Fruit fly (Drosophila melanogaster) Kc167 (cell line): ENCODE results near the gene psd.

Source experiments
- Myc ChIP-seq: fragments of >200 bp; optimal IDR thresholded peaks from 2 replicates; lab custom pipeline; 2017; ENCODE audit warnings: missing external identifiers
- Sin3A ChIP-seq: fragments of >200 bp; optimal IDR thresholded peaks from 2 replicates; lab custom pipeline; 2018; ENCODE audit warnings: missing external identifiers
- h ChIP-seq: fragments of >200 bp; optimal IDR thresholded peaks from 3 replicates; lab custom pipeline; 2018; ENCODE audit warnings: missing external identifiers
- insv ChIP-seq: fragments of >200 bp; optimal IDR thresholded peaks from 3 replicates; lab custom pipeline; 2018; ENCODE audit warnings: missing external identifiers
- psq ChIP-seq: fragments of >200 bp; optimal IDR thresholded peaks from 2 replicates; lab custom pipeline; 2017; ENCODE audit warnings: missing external identifiers
- ttk ChIP-seq: sonication (Bioruptor generic); optimal IDR thresholded peaks from 2 replicates; lab custom pipeline; 2017; ENCODE audit warnings: missing external identifiers

psd gene

DNA sequence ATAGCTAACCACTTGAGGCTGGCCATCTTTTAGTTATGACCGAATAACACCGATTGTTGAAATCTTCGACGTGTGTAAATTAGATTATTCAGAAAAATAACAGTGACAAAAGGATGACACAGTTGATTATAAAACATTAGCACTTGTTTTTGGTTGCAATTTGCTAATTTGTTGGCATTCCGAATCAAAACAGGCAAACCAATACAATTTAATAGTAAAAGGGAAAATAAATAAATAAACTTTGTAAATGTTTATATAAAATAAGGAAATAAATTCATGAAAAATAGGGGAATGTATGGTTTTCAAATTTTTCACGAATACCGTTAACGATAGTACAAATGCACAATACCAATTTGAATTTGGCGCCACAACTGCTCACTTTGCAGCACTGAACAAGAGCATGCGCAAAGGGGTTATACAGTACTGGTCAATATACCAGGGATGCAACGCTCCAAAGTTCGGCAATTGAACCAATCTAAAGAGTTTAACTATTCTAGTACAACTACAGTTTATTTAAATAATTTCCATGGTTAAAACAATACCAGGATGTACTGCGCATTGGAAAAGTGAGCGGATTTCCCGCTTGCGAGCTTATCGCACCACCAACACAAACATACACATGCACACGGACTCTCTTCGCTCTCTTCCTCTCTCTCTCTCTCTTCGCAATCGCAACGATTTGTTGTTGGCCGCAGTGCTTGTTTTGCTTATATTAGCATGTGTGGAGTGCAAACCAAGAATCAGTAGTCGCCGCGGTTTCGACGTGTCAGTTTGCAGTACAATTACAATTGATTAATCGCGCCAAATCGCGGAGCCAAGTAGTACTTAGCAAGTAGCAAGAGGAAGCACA is 21.3 kb downstream of the psd start, which contains the start of the genes Sfp26Ad and Gpdh1:
TSS of gene Sfp26Ad (minus strand) at position 76 of the 850 bp plus-strand sequence.
TSS of gene Gpdh1 (plus strand) at position 415 of the 850 bp plus-strand sequence.
- TF ChIP-seq insv (lab: Kevin White, UChicago) (no peak), psq (lab: Kevin White, UChicago) (no peak), Myc (lab: Kevin White, UChicago) (no peak), ttk (lab: Kevin White, UChicago) (no peak), Sin3A (no peak)

- TF ChIP-seq ttk (lab: Kevin White, UChicago) (no peak), psq (lab: Kevin White, UChicago) (no peak), Sin3A (no peak), insv (lab: Kevin White, UChicago) (no peak), h (lab: Kevin White, UChicago) (no peak), Myc (lab: Kevin White, UChicago) (no peak)
These were observed 37.4 kb downstream of the psd start for dm6 chr2L:5927363-5927762.

dm6 chr2L:5925637-5926036 is 39.1 kb downstream of the psd start, which contains the start of gene dsf:
dsf (plus strand) TSS chr2L:5925937.
- TF ChIP-seq Sin3A: no peak
- no peak for TF ChIP-seq ttk (lab: Kevin White, UChicago)
- no peak for TF ChIP-seq h (lab: Kevin White, UChicago)
- no peak for TF ChIP-seq insv (lab: Kevin White, UChicago)
- TF ChIP-seq psq (lab: Kevin White, UChicago): no peak
- no peak for TF ChIP-seq Myc (lab: Kevin White, UChicago)

DNA sequence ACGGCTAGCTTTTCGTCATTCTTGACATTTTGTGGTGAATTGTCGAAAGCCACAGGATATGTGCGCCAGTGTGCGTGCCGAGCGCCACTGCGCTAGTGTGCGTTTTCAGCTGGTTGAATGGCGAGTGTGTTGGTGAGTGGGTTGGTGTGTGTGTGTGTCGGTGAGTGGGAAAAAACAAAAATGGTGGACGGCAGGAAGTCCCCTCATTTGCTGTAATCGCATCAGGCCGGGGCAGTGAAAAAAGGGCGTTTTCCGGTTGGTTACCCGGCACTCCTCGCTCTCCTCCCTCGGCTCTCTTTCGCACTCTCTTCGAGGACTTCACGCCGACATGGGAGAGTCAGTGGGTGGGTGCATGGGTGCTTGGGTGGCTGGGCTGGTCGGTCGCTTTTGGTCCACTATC is 39.6 kb downstream of the psd start:
- no peak for TF ChIP-seq ttk (lab: Kevin White, UChicago)
- no peak for TF ChIP-seq insv (lab: Kevin White, UChicago)
- TF ChIP-seq Sin3A: no peak
- no peak for TF ChIP-seq Myc (lab: Kevin White, UChicago)
- no peak for TF ChIP-seq psq (lab: Kevin White, UChicago)
- TF ChIP-seq h (lab: Kevin White, UChicago): no peak

DNA sequence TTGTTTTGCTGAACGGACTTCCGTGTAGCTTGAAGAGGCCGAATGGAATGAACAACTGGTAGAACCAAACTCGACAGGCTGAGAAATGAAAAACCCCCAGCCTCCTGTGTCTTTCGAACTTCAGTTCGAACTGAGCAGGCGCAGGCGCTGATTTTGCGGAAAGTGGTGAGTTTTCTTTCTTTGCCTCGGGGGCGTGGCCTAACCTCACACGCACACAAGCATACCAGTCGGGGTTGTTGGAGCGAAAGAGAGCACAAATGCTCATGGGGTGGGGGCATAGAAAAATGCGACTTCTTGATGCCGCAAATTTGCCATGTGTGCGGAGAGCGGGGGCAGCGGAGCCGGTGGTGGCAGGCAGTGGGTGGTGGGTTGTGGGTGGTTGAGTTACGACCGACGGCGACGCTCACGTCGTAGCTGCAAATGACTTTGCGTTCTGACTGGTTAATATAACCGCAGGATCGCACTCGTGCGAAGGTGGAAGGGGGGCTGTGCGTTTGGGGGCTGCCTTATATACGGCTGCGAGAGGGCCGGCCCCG is 41.1 kb downstream of the psd start, which contains the start of gene CG9016:
TSS of gene CG9016 (minus strand) at position 51 of the 536 bp plus-strand sequence.
- no peak for TF ChIP-seq ttk (lab: Kevin White, UChicago)
- TF ChIP-seq Sin3A: no peak
- no peak for TF ChIP-seq psq (lab: Kevin White, UChicago)
- no peak for TF ChIP-seq h (lab: Kevin White, UChicago)
- no peak for TF ChIP-seq Myc (lab: Kevin White, UChicago)
- TF ChIP-seq insv (lab: Kevin White, UChicago): no peak
